Worm (Caenorhabditis elegans) whole organism, mixed stage, embryonic: ENCODE measurements around the gene ace-4.

Experiments used
- M03D4.4 ChIP-seq: sonication (generic microtip); optimal IDR thresholded peaks from 2 replicates; lab custom pipeline; 2017; ENCODE audit warnings: mild to moderate bottlenecking, missing genetic modification characterization, missing compliant biosample characterization
- bed-3 ChIP-seq: fragments of 200-800 bp; sonication (Bioruptor generic); optimal IDR thresholded peaks from 3 replicates; lab custom pipeline; 2018; ENCODE audit warnings: mild to moderate bottlenecking, missing genetic modification characterization, moderate library complexity, missing compliant biosample characterization
- blmp-1 ChIP-seq: fragments of 150-350 bp; optimal IDR thresholded peaks from 2 replicates; lab custom pipeline; 2014; ENCODE audit warnings: missing biosample characterization, missing genetic modification characterization
- ceh-39 ChIP-seq: fragments of 150-350 bp; optimal IDR thresholded peaks from 2 replicates; lab custom pipeline; 2014; ENCODE audit warnings: missing biosample characterization, missing genetic modification characterization
- ceh-43 ChIP-seq: fragments of 200-800 bp; sonication (Bioruptor generic); optimal IDR thresholded peaks from 2 replicates; lab custom pipeline; 2018; ENCODE audit warnings: mild to moderate bottlenecking, missing genetic modification characterization, moderate library complexity, missing compliant biosample characterization
- ceh-83 ChIP-seq: fragments of 200-800 bp; sonication (Bioruptor generic); optimal IDR thresholded peaks from 2 replicates; lab custom pipeline; 2018; ENCODE audit warnings: mild to moderate bottlenecking, missing genetic modification characterization, missing compliant biosample characterization
- ces-1 ChIP-seq: fragments of 150-350 bp; optimal IDR thresholded peaks from 2 replicates; lab custom pipeline; 2014; ENCODE audit warnings: missing biosample characterization, missing genetic modification reagents, missing genetic modification characterization
- cnd-1 ChIP-seq: fragments of 200-800 bp; sonication (Bioruptor generic); optimal IDR thresholded peaks from 2 replicates; lab custom pipeline; 2018; ENCODE audit warnings: mild to moderate bottlenecking, missing genetic modification characterization, missing compliant biosample characterization
- drap-1 ChIP-seq: fragments of 200-800 bp; sonication (Bioruptor generic); optimal IDR thresholded peaks from 3 replicates; lab custom pipeline; 2018; ENCODE audit warnings: mild to moderate bottlenecking, missing genetic modification characterization, missing compliant biosample characterization
- elt-1 ChIP-seq: sonication (generic microtip); optimal IDR thresholded peaks from 2 replicates; lab custom pipeline; 2017; ENCODE audit warnings: missing genetic modification characterization, mild to moderate bottlenecking, missing compliant biosample characterization, antibody characterized with exemption, moderate library complexity, borderline replicate concordance; ENCODE audit not compliant: insufficient read depth
- elt-3 ChIP-seq: fragments of 150-350 bp; optimal IDR thresholded peaks from 2 replicates; lab custom pipeline; 2014; ENCODE audit warnings: missing biosample characterization, missing genetic modification characterization
- flh-1 ChIP-seq: fragments of 200-800 bp; sonication (Bioruptor generic); optimal IDR thresholded peaks from 2 replicates; lab custom pipeline; 2018; ENCODE audit warnings: mild to moderate bottlenecking, missing genetic modification characterization, moderate library complexity, missing compliant biosample characterization
- ham-2 ChIP-seq: fragments of 200-800 bp; sonication (Bioruptor generic); optimal IDR thresholded peaks from 2 replicates; lab custom pipeline; 2018; ENCODE audit warnings: mild to moderate bottlenecking, missing genetic modification characterization, missing compliant biosample characterization
- hlh-1 ChIP-seq: fragments of 150-350 bp; optimal IDR thresholded peaks from 2 replicates; lab custom pipeline; 2014; ENCODE audit warnings: missing biosample characterization, missing genetic modification reagents, missing genetic modification characterization
- lin-13 ChIP-seq: fragments of 150-350 bp; optimal IDR thresholded peaks from 2 replicates; lab custom pipeline; 2014; ENCODE audit warnings: missing biosample characterization, missing genetic modification characterization
- lin-32 ChIP-seq: fragments of 200-800 bp; sonication (Bioruptor generic); optimal IDR thresholded peaks from 2 replicates; lab custom pipeline; 2018; ENCODE audit warnings: mild to moderate bottlenecking, missing genetic modification characterization, missing compliant biosample characterization
- lsy-2 ChIP-seq: fragments of 150-350 bp; optimal IDR thresholded peaks from 2 replicates; lab custom pipeline; 2014; ENCODE audit warnings: missing biosample characterization, missing genetic modification characterization
- mab-5 ChIP-seq: fragments of 150-350 bp; optimal IDR thresholded peaks from 2 replicates; lab custom pipeline; 2014; ENCODE audit warnings: missing biosample characterization, missing genetic modification characterization
- mep-1 ChIP-seq: fragments of 150-350 bp; optimal IDR thresholded peaks from 2 replicates; lab custom pipeline; 2017; ENCODE audit warnings: missing biosample characterization, missing genetic modification reagents, missing genetic modification characterization, inconsistent platforms
- mls-2 ChIP-seq: sonication (generic microtip); optimal IDR thresholded peaks from 2 replicates; lab custom pipeline; 2016; ENCODE audit warnings: mild to moderate bottlenecking, missing genetic modification characterization, moderate library complexity, missing compliant biosample characterization
- nhr-12 ChIP-seq: fragments of 150-350 bp; optimal IDR thresholded peaks from 2 replicates; lab custom pipeline; 2014; ENCODE audit warnings: missing biosample characterization, missing genetic modification characterization
- nhr-2 ChIP-seq: fragments of 150-350 bp; optimal IDR thresholded peaks from 2 replicates; lab custom pipeline; 2014; ENCODE audit warnings: missing biosample characterization, missing genetic modification characterization
- nhr-237 ChIP-seq: fragments of 150-350 bp; optimal IDR thresholded peaks from 2 replicates; lab custom pipeline; 2014; ENCODE audit warnings: missing biosample characterization, missing genetic modification characterization
- nhr-28 ChIP-seq: fragments of 150-350 bp; optimal IDR thresholded peaks from 2 replicates; lab custom pipeline; 2014; ENCODE audit warnings: missing biosample characterization, missing genetic modification characterization
- nhr-76 ChIP-seq: sonication (generic microtip); optimal IDR thresholded peaks from 2 replicates; lab custom pipeline; 2017; ENCODE audit warnings: missing biosample characterization, missing genetic modification characterization
- pha-4 ChIP-seq: fragments of 150-350 bp; optimal IDR thresholded peaks from 2 replicates; lab custom pipeline; 2018; ENCODE audit warnings: missing biosample characterization, missing genetic modification reagents, missing genetic modification characterization
- sem-2 ChIP-seq: fragments of 200-800 bp; sonication (Bioruptor generic); optimal IDR thresholded peaks from 2 replicates; lab custom pipeline; 2018; ENCODE audit warnings: mild to moderate bottlenecking, missing genetic modification characterization, missing compliant biosample characterization
- snpc-4 ChIP-seq: fragments of 150-350 bp; optimal IDR thresholded peaks from 2 replicates; lab custom pipeline; 2014; ENCODE audit warnings: missing biosample characterization, missing genetic modification characterization
- sptf-1 ChIP-seq: sonication (generic microtip); optimal IDR thresholded peaks from 2 replicates; lab custom pipeline; 2017; ENCODE audit warnings: mild to moderate bottlenecking, missing genetic modification characterization, moderate library complexity, missing compliant biosample characterization
- tbx-8 ChIP-seq: fragments of 200-800 bp; sonication (Bioruptor generic); optimal IDR thresholded peaks from 2 replicates; lab custom pipeline; 2018; ENCODE audit warnings: mild to moderate bottlenecking, missing genetic modification characterization, moderate library complexity, missing compliant biosample characterization
- unc-120 ChIP-seq: sonication (generic microtip); optimal IDR thresholded peaks from 2 replicates; lab custom pipeline; 2017; ENCODE audit warnings: missing genetic modification characterization, missing compliant biosample characterization; ENCODE audit not compliant: poor library complexity, severe bottlenecking
- unc-39 ChIP-seq: fragments of 150-350 bp; optimal IDR thresholded peaks from 2 replicates; lab custom pipeline; 2014; ENCODE audit warnings: missing biosample characterization, missing genetic modification characterization
- unc-62 ChIP-seq: fragments of 150-350 bp; optimal IDR thresholded peaks from 2 replicates; lab custom pipeline; 2014; ENCODE audit warnings: missing biosample characterization, missing genetic modification reagents, missing genetic modification characterization
- zip-8 ChIP-seq: fragments of 150-350 bp; optimal IDR thresholded peaks from 2 replicates; lab custom pipeline; 2014; ENCODE audit warnings: missing biosample characterization, missing genetic modification characterization
- ztf-11 ChIP-seq: fragments of 150-350 bp; optimal IDR thresholded peaks from 2 replicates; lab custom pipeline; 2014; ENCODE audit warnings: missing biosample characterization, missing genetic modification characterization

Gene ace-4

ce11 chrII:14247227-14247626 is 49.4 kb downstream of the ace-4 start:
- peak; percentile 20 for TF ChIP-seq lsy-2 (tag; lab: Kevin White, UChicago)
- TF ChIP-seq hlh-1 = no peak
- TF ChIP-seq, all 35 proteins: peak for 1

ce11 chrII:14247748-14248502 is 50.1 kb downstream of the ace-4 start:
- no peak for TF ChIP-seq lsy-2 (tag; lab: Kevin White, UChicago)
- TF ChIP-seq unc-39 = no peak
- peak; percentile 95 for TF ChIP-seq lin-32 (GFP tag; lab: Kevin White, UChicago)
- TF ChIP-seq cnd-1 (tag; lab: Kevin White, UChicago) = peak; percentile 93
- no peak for TF ChIP-seq elt-3 (tag; lab: Kevin White, UChicago)
- peak; percentile 76 for TF ChIP-seq nhr-2 (tag; lab: Kevin White, UChicago)
- TF ChIP-seq flh-1 (GFP tag; lab: Kevin White, UChicago) = peak; percentile 14
- TF ChIP-seq nhr-76 = no peak
- no peak for TF ChIP-seq ces-1 (GFP tag; lab: Kevin White, UChicago)
- no peak for TF ChIP-seq M03D4.4 (tag; lab: Kevin White, UChicago)
- peak; percentile 70 for TF ChIP-seq ztf-11 (tag; lab: Kevin White, UChicago)
- TF ChIP-seq drap-1 (GFP tag; lab: Kevin White, UChicago) = no peak
- TF ChIP-seq ceh-39 (tag; lab: Kevin White, UChicago) = no peak
- peak; percentile 63 for TF ChIP-seq mls-2 (tag; lab: Kevin White, UChicago)
- no peak for TF ChIP-seq lin-13
- TF ChIP-seq unc-62 (GFP tag; lab: Kevin White, UChicago) = peak; percentile 16
- no peak for TF ChIP-seq ceh-43 (GFP tag; lab: Kevin White, UChicago)
- no peak for TF ChIP-seq bed-3 (GFP tag; lab: Kevin White, UChicago)
- TF ChIP-seq mep-1 (tag; lab: Kevin White, UChicago) = peak; percentile 60
- TF ChIP-seq elt-1 (tag; lab: Kevin White, UChicago) = no peak
- no peak for TF ChIP-seq zip-8 (tag; lab: Kevin White, UChicago)
- no peak for TF ChIP-seq snpc-4
- no peak for TF ChIP-seq nhr-12 (tag; lab: Kevin White, UChicago)
- no peak for TF ChIP-seq pha-4 (tag; lab: Kevin White, UChicago)
- TF ChIP-seq blmp-1 = no peak
- TF ChIP-seq nhr-237 (tag; lab: Kevin White, UChicago) = no peak
- TF ChIP-seq hlh-1 = peak; percentile 79
- TF ChIP-seq ceh-83 (GFP tag; lab: Kevin White, UChicago) = peak; percentile 23
- TF ChIP-seq unc-120 = no peak
- peak; percentile 57 for TF ChIP-seq sptf-1 (tag; lab: Kevin White, UChicago)
- peak; percentile 35 for TF ChIP-seq ham-2 (GFP tag; lab: Kevin White, UChicago)
- TF ChIP-seq tbx-8 (GFP tag; lab: Kevin White, UChicago) = no peak
- TF ChIP-seq nhr-28 = no peak
- no peak for TF ChIP-seq mab-5
- peak; percentile 26 for TF ChIP-seq sem-2 (GFP tag; lab: Kevin White, UChicago)
- TF ChIP-seq, all 35 proteins: peak for 13

ce11 chrII:14249489-14249888 is 51.6 kb downstream of the ace-4 start:
- TF ChIP-seq pha-4 (tag; lab: Kevin White, UChicago) (peak; percentile 14), mls-2 (tag; lab: Kevin White, UChicago) (no peak), tbx-8 (GFP tag; lab: Kevin White, UChicago) (no peak), mep-1 (tag; lab: Kevin White, UChicago) (peak; percentile 34), hlh-1 (peak; percentile 56), drap-1 (GFP tag; lab: Kevin White, UChicago) (peak; percentile 27), sptf-1 (tag; lab: Kevin White, UChicago) (peak; percentile 46), snpc-4 (no peak), ces-1 (GFP tag; lab: Kevin White, UChicago) (peak; percentile 31), nhr-76 (peak; percentile 22), sem-2 (GFP tag; lab: Kevin White, UChicago) (peak; percentile 62), unc-39 (no peak), cnd-1 (tag; lab: Kevin White, UChicago) (peak; percentile 49), lin-13 (peak; percentile 50), lsy-2 (tag; lab: Kevin White, UChicago) (peak; percentile 17), ceh-83 (GFP tag; lab: Kevin White, UChicago) (peak; percentile 36), elt-1 (tag; lab: Kevin White, UChicago) (no peak), ztf-11 (tag; lab: Kevin White, UChicago) (peak; percentile 49), zip-8 (tag; lab: Kevin White, UChicago) (no peak), ceh-39 (tag; lab: Kevin White, UChicago) (no peak), elt-3 (tag; lab: Kevin White, UChicago) (no peak), M03D4.4 (tag; lab: Kevin White, UChicago) (peak; percentile 21), lin-32 (GFP tag; lab: Kevin White, UChicago) (peak; percentile 26), unc-62 (GFP tag; lab: Kevin White, UChicago) (no peak), unc-120 (no peak)
